Fruit fly (Drosophila melanogaster) Kc167 (cell line): ENCODE measurements around the gene CG11398.

Experiments
- Myc ChIP-seq: fragments of >200 bp; optimal IDR thresholded peaks from 2 replicates; lab custom pipeline; 2017; ENCODE audit warnings: missing external identifiers
- Sin3A ChIP-seq: fragments of >200 bp; optimal IDR thresholded peaks from 2 replicates; lab custom pipeline; 2018; ENCODE audit warnings: missing external identifiers
- h ChIP-seq: fragments of >200 bp; optimal IDR thresholded peaks from 3 replicates; lab custom pipeline; 2018; ENCODE audit warnings: missing external identifiers
- insv ChIP-seq: fragments of >200 bp; optimal IDR thresholded peaks from 3 replicates; lab custom pipeline; 2018; ENCODE audit warnings: missing external identifiers
- psq ChIP-seq: fragments of >200 bp; optimal IDR thresholded peaks from 2 replicates; lab custom pipeline; 2017; ENCODE audit warnings: missing external identifiers
- ttk ChIP-seq: sonication (Bioruptor generic); optimal IDR thresholded peaks from 2 replicates; lab custom pipeline; 2017; ENCODE audit warnings: missing external identifiers

CG11398 gene

DNA sequence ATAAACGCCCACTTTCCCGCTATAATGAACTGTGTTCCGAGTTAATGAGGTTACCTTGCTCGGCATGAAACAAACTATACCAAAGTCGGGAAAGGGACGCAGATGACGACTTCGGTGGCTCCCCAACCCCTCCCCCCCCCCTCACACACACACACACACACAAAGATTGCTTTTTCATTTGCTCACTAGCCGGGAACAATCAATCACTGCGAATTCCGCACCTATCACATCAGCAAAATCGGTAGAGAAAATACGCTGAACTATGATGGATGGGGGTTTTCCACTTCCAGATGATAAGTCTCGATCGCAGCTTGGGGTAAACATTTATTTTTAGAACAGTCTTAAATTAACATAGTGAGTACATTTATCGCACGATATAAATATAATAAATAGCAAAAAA, 41.4 kb downstream of the CG11398 start:
- TF ChIP-seq ttk (lab: Kevin White, UChicago) (no peak), h (lab: Kevin White, UChicago) (no peak), Myc (lab: Kevin White, UChicago) (no peak), Sin3A (lab: Kevin White, UChicago) (no peak), psq (no peak), insv (lab: Kevin White, UChicago) (no peak)

dm6 chrX:1172756-1173422, 42.1 kb downstream of the CG11398 start:
- TF ChIP-seq psq (no peak), Sin3A (lab: Kevin White, UChicago) (no peak), ttk (lab: Kevin White, UChicago) (no peak), Myc (lab: Kevin White, UChicago) (no peak), h (lab: Kevin White, UChicago) (no peak), insv (lab: Kevin White, UChicago) (no peak)

- TF ChIP-seq insv (lab: Kevin White, UChicago) (no peak), ttk (lab: Kevin White, UChicago) (no peak), h (lab: Kevin White, UChicago) (no peak), Sin3A (lab: Kevin White, UChicago) (no peak), psq (no peak), Myc (lab: Kevin White, UChicago) (no peak)
These were observed 43.9 kb downstream of the CG11398 start for dm6 chrX:1171018-1171417.

DNA sequence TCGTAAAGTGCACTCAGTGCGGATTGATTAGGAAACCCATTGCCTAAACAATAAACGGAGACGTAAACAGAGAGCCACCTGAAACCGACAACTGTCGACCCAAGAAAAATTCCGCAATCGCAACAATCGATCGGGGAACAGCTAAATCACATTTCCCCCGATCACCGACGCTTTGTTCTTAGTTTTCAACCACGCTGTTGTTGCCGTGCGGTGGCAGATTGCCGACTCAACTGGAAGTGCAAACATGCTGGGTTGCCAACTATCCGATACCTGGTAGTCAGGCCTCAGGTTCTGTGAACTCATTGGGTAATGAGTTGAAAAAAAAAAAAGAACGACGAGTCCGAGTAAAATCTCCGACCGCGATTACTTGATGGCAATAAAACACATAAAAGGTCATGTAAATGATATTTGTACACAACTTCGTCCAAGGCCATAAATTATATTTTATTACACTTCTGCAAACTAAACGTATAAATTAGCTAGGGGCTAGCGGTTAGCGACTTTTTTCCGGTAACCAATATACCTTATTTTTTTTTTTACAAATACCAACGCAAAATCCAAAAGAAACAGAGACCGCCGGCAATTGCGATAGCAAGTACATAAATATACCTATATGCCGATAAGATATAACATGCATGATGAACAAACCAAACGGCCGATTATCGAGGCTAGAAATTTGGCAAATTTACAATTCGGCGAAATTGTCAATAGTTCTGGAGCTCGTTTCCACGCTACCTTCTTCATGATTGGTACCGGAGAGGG, 44.7 kb downstream of the CG11398 start, which contains the start of gene CG11378:
Gene CG11378 (plus strand): TSS at position 712 of the 762 bp plus-strand sequence.
- TF ChIP-seq Myc (lab: Kevin White, UChicago) (no peak), psq (no peak), insv (lab: Kevin White, UChicago) (no peak), Sin3A (lab: Kevin White, UChicago) (no peak), h (lab: Kevin White, UChicago) (no peak), ttk (lab: Kevin White, UChicago) (no peak)
